Worm (Caenorhabditis elegans) whole organism, young adult: ENCODE measurements around the gene ZK1098.11.

Experiments
- B0035.1 ChIP-seq: sonication (generic microtip); optimal IDR thresholded peaks from 2 replicates; lab custom pipeline; 2016; ENCODE audit warnings: missing genetic modification characterization, mild to moderate bottlenecking, missing compliant biosample characterization, missing genotype, missing genetic modification reagents
- aptf-2 ChIP-seq: fragments of 200-800 bp; sonication (Bioruptor generic); conservative IDR thresholded peaks from 2 replicates; pipeline ENCODE4 v1.3.6; 2022; ENCODE audit warnings: missing genetic modification reagents, missing genetic modification characterization, missing compliant biosample characterization
- ccch-3 ChIP-seq: fragments of 200-800 bp; sonication (Bioruptor generic); optimal IDR thresholded peaks from 2 replicates; lab custom pipeline; 2018; ENCODE audit warnings: mild to moderate bottlenecking, missing genetic modification characterization, missing compliant biosample characterization
- let-526 ChIP-seq: fragments of 200-800 bp; sonication (Bioruptor generic); IDR thresholded peaks from 2 replicates; pipeline ENCODE4 v1.3.6; 2022; ENCODE audit warnings: missing genetic modification reagents, missing genetic modification characterization, missing compliant biosample characterization
- madf-10 ChIP-seq: sonication (generic microtip); optimal IDR thresholded peaks from 2 replicates; lab custom pipeline; 2016; ENCODE audit warnings: mild to moderate bottlenecking, missing genetic modification characterization, missing compliant biosample characterization
- nfya-1 ChIP-seq: sonication (generic microtip); optimal IDR thresholded peaks from 2 replicates; lab custom pipeline; 2017; ENCODE audit warnings: antibody characterized with exemption, missing compliant biosample characterization, missing genetic modification characterization, borderline replicate concordance; ENCODE audit not compliant: insufficient read depth
- snpc-3.4 ChIP-seq: sonication (generic microtip); optimal IDR thresholded peaks from 2 replicates; lab custom pipeline; 2017; ENCODE audit warnings: missing genetic modification characterization, mild to moderate bottlenecking, missing compliant biosample characterization, antibody characterized with exemption, moderate library complexity, missing genotype, missing genetic modification reagents

DNA sequence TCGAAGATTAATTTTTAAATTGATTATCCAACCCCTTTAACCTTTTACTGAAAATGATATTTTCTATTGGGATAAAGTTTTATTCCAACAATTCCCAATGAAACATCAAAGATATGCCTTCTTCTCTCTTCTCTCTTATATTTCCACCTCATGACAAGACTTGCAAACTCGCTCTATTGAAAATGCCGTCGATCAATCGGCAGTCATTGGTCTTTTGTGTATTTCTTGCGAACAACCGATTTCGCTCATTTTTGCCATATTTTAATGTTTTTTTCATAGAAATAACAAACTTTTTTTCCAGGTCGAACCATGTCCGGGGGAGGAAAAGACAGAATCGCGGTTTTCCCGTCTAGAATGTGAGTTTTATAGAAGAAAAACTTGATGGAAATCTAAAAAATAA lies 48.6 kb upstream of the ZK1098.11 start, which contains the start of gene vha-14:
- no peak for TF ChIP-seq nfya-1
- TF ChIP-seq B0035.1 (tag; lab: Kevin White, UChicago) = no peak
- no peak for TF ChIP-seq let-526
- no peak for TF ChIP-seq ccch-3 (GFP tag; lab: Kevin White, UChicago)
- TF ChIP-seq aptf-2 = no peak
- no peak for TF ChIP-seq madf-10 (tag; lab: Kevin White, UChicago)
- TF ChIP-seq snpc-3.4 (tag; lab: Kevin White, UChicago) = no peak
